Fruit fly (Drosophila melanogaster): Measurements from ENCODE around the gene ND-15.

ND-15 gene

dm6 chr2L:140849-141248 is 26.3 kb downstream of the ND-15 start, which contains the start of the genes CG31975 and ovm:
Gene CG31975, minus strand, starts transcription at chr2L:140992.
Gene ovm, minus strand, starts transcription at chr2L:140992.
- TF ChIP-seq gl (tag; optimal IDR thresholded peaks at IDR 0.05) (no peak), CG13204 (GFP tag; optimal IDR thresholded peaks at IDR 0.05) (no peak), Ets98B (GFP tag; IDR thresholded peaks at IDR 0.05) (no peak), Pif1B (GFP tag; optimal IDR thresholded peaks at IDR 0.05) (no peak), D1 (tag; optimal IDR thresholded peaks at IDR 0.05) (no peak), CG14655 (GFP tag; optimal IDR thresholded peaks at IDR 0.05) (no peak), CG17806 (tag; optimal IDR thresholded peaks at IDR 0.05) (no peak), CG8159 (tag; optimal IDR thresholded peaks at IDR 0.05) (no peak), Snoo (tag; optimal IDR thresholded peaks at IDR 0.05) (no peak), CG34367 (tag; optimal IDR thresholded peaks at IDR 0.05) (no peak), CG32121 (GFP tag; IDR thresholded peaks at IDR 0.05) (no peak)

dm6 chr2L:143088-143487 is 28.6 kb downstream of the ND-15 start, which contains the start of the genes CG31974 and CG11454:
Gene CG31974, minus strand, starts transcription at chr2L:143091.
Gene CG11454, plus strand, starts transcription at chr2L:143323.
- peak; percentile 7 for TF ChIP-seq EcR (GFP tag; optimal IDR thresholded peaks at IDR 0.05)
- peak; percentile 6; the same call in 1 of the 2 replicates for TF ChIP-seq Ets98B (GFP tag; IDR thresholded peaks at IDR 0.05)
- no peak for TF ChIP-seq gl (tag; optimal IDR thresholded peaks at IDR 0.05)
- no peak for TF ChIP-seq Pif1B (GFP tag; optimal IDR thresholded peaks at IDR 0.05)
- TF ChIP-seq Snoo (tag; optimal IDR thresholded peaks at IDR 0.05): no peak

DNA sequence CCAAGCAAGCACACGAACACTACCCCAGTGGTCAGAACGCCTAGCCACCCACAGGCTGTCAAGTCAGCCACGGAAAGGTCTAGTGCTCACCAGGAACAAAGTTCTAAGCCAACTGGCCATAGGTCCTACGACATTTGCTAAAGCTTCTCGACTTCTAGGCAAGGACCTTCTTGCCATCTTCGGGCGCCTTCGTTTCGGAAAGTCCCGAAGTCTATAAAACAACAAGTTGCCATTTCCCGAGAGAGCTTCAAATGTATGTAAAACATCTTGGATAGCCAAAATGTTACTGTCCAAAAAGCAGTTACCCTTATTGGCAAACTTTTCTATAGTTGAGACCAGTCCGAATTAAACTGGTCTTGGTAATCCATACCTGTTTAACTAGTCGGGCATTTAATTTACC is 32.0 kb downstream of the ND-15 start:
- TF ChIP-seq D1 (tag; optimal IDR thresholded peaks at IDR 0.05) (no peak), CG34367 (tag; optimal IDR thresholded peaks at IDR 0.05) (no peak), CG17806 (tag; optimal IDR thresholded peaks at IDR 0.05) (no peak), CG15710 (tag; optimal IDR thresholded peaks at IDR 0.05) (no peak), CG12605 (GFP tag; IDR thresholded peaks at IDR 0.05) (no peak), CG8301 (tag; optimal IDR thresholded peaks at IDR 0.05) (no peak)

dm6 chr2L:153142-153541 is 38.6 kb downstream of the ND-15 start, which contains the start of gene CG42399:
Gene CG42399, minus strand, starts transcription at chr2L:153300.
- no peak for TF ChIP-seq CG14655 (GFP tag; optimal IDR thresholded peaks at IDR 0.05)
- TF ChIP-seq CG17806 (tag; optimal IDR thresholded peaks at IDR 0.05): no peak
- TF ChIP-seq Pif1B (GFP tag; optimal IDR thresholded peaks at IDR 0.05): no peak
- TF ChIP-seq CG12605 (GFP tag; IDR thresholded peaks at IDR 0.05): no peak
- no peak for TF ChIP-seq EcR (GFP tag; optimal IDR thresholded peaks at IDR 0.05)
- no peak for TF ChIP-seq CG32121 (GFP tag; IDR thresholded peaks at IDR 0.05)
- no peak for TF ChIP-seq D1 (tag; optimal IDR thresholded peaks at IDR 0.05)
- TF ChIP-seq CG13204 (GFP tag; optimal IDR thresholded peaks at IDR 0.05): no peak
- TF ChIP-seq CG4496 (GFP tag; IDR thresholded peaks at IDR 0.05): no peak
- no peak for TF ChIP-seq CG34367 (tag; optimal IDR thresholded peaks at IDR 0.05)
- no peak for TF ChIP-seq Ets98B (GFP tag; IDR thresholded peaks at IDR 0.05)
- TF ChIP-seq gl (tag; optimal IDR thresholded peaks at IDR 0.05): no peak

- TF ChIP-seq rn (GFP tag; IDR thresholded peaks at IDR 0.05) (no peak), CG13204 (GFP tag; optimal IDR thresholded peaks at IDR 0.05) (no peak), Snoo (tag; optimal IDR thresholded peaks at IDR 0.05) (no peak), CG10348 (GFP tag; IDR thresholded peaks at IDR 0.05) (no peak), CG14655 (GFP tag; optimal IDR thresholded peaks at IDR 0.05) (no peak), CG9948 (tag; optimal IDR thresholded peaks at IDR 0.05) (no peak)
Observed at dm6 chr2L:155215-155712, 40.7 kb downstream of the ND-15 start, which contains the start of gene Pus10. Gene Pus10, minus strand, starts transcription at chr2L:155305.

DNA sequence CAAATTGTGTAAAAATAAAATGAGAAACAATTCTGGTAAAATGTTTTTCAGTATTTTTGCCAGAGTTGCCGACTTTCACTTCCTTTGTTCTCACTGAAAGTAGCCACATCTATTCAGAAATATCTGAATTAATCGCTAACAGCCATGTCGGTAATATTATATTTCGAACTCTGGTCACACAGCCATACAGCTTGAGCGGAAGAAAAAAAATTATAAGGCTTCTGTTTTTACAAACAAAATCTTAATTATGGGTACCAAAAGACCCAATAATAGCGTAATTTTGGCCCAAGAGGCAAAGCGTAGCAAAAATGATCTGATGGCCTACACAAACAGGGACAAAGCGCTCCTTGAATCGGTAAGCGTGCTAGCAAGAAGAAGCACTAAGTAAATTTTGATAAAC is 41.5 kb downstream of the ND-15 start, which contains the start of gene CG3436:
Gene CG3436, plus strand, starts transcription at position 36 of the 400 bp plus-strand sequence.
- no peak for TF ChIP-seq Ets98B (GFP tag; IDR thresholded peaks at IDR 0.05)
- TF ChIP-seq CG15710 (tag; optimal IDR thresholded peaks at IDR 0.05): peak; percentile 4

- no peak for TF ChIP-seq CG17806 (tag; optimal IDR thresholded peaks at IDR 0.05)
- no peak for TF ChIP-seq CG9948 (tag; optimal IDR thresholded peaks at IDR 0.05)
- peak; percentile 54 for TF ChIP-seq Pif1B (GFP tag; optimal IDR thresholded peaks at IDR 0.05)
- TF ChIP-seq CG8301 (tag; optimal IDR thresholded peaks at IDR 0.05): no peak
- peak; percentile 17 for TF ChIP-seq Snoo (tag; optimal IDR thresholded peaks at IDR 0.05)
- TF ChIP-seq gl (tag; optimal IDR thresholded peaks at IDR 0.05): peak; percentile 18
- TF ChIP-seq CG8159 (tag; optimal IDR thresholded peaks at IDR 0.05): peak; percentile 7
- TF ChIP-seq EcR (GFP tag; optimal IDR thresholded peaks at IDR 0.05): peak; percentile 66
- TF ChIP-seq CG34367 (tag; optimal IDR thresholded peaks at IDR 0.05): peak; percentile 14
Observed at dm6 chr2L:158649-159257, 44.2 kb downstream of the ND-15 start, which contains the start of the genes CG33635 and spen. Gene CG33635, minus strand, starts transcription at chr2L:158664. Gene spen, plus strand, starts transcription at chr2L:159032.

Data from whole organism, pupa.